Fruit fly (Drosophila melanogaster) whole organism, embryonic: Measurements from ENCODE around the gene CG13676.

Experiments
- Ada2b ChIP-seq: fragments of 200-800 bp; sonication (Bioruptor generic); IDR thresholded peaks from 2 replicates; pipeline ENCODE4 v1.3.6; 2022; ENCODE audit warnings: missing biosample characterization, missing genetic modification characterization
- Atf3 ChIP-seq: fragments of 200-800 bp; sonication (Bioruptor generic); optimal IDR thresholded peaks from 3 replicates; lab custom pipeline; 2016; ENCODE audit warnings: missing biosample characterization, missing genetic modification characterization
- Bteb2 ChIP-seq: fragments of 200-800 bp; sonication (Bioruptor generic); optimal IDR thresholded peaks from 2 replicates; lab custom pipeline; 2016; ENCODE audit warnings: missing biosample characterization, missing genetic modification characterization
- CG10979 ChIP-seq: fragments of 200-800 bp; sonication (Bioruptor generic); optimal IDR thresholded peaks from 2 replicates; lab custom pipeline; 2018; ENCODE audit warnings: missing biosample characterization, mild to moderate bottlenecking, missing genetic modification characterization, moderate library complexity
- CG12299 ChIP-seq: fragments of 200-800 bp; sonication (Bioruptor generic); optimal IDR thresholded peaks from 2 replicates; lab custom pipeline; 2018; ENCODE audit warnings: missing biosample characterization, mild to moderate bottlenecking, missing genetic modification characterization
- CG13624 ChIP-seq: fragments of 200-800 bp; sonication (Bioruptor generic); optimal IDR thresholded peaks from 2 replicates; lab custom pipeline; 2016; ENCODE audit warnings: missing biosample characterization, missing genetic modification characterization
- CG1529 ChIP-seq: fragments of 200-800 bp; sonication (Bioruptor generic); optimal IDR thresholded peaks from 3 replicates; lab custom pipeline; 2018; ENCODE audit warnings: missing biosample characterization, missing genetic modification characterization
- CG15514 ChIP-seq: fragments of 200-800 bp; sonication (Bioruptor generic); optimal IDR thresholded peaks from 3 replicates; lab custom pipeline; 2017; ENCODE audit warnings: missing biosample characterization, missing genetic modification characterization, mild to moderate bottlenecking, moderate library complexity, missing genetic modification reagents
- CG1603 ChIP-seq: fragments of 200-800 bp; sonication (Bioruptor generic); optimal IDR thresholded peaks from 2 replicates; lab custom pipeline; 2019; ENCODE audit warnings: missing biosample characterization, mild to moderate bottlenecking, missing genetic modification characterization, moderate library complexity
- CG16779 ChIP-seq: fragments of 200-800 bp; sonication (Bioruptor generic); IDR thresholded peaks from 2 replicates; pipeline ENCODE4 v1.3.6; 2022; ENCODE audit warnings: missing biosample characterization, missing genetic modification characterization
- CG2116 ChIP-seq: fragments of 200-800 bp; sonication (Bioruptor generic); optimal IDR thresholded peaks from 3 replicates; lab custom pipeline; 2018; ENCODE audit warnings: missing biosample characterization, mild to moderate bottlenecking, missing genetic modification characterization
- CG2120 ChIP-seq: fragments of 200-800 bp; sonication (Bioruptor generic); optimal IDR thresholded peaks from 3 replicates; lab custom pipeline; 2016; ENCODE audit warnings: missing biosample characterization, missing genetic modification characterization
- CG31388 ChIP-seq: fragments of 200-800 bp; sonication (Bioruptor generic); optimal IDR thresholded peaks from 2 replicates; lab custom pipeline; 2016; ENCODE audit warnings: missing biosample characterization, missing genetic modification characterization
- CG31441 ChIP-seq: fragments of 200-800 bp; sonication (Bioruptor generic); IDR thresholded peaks from 2 replicates; pipeline ENCODE4 v1.3.6; 2022; ENCODE audit warnings: missing biosample characterization, missing genetic modification characterization
- CG3163 ChIP-seq: fragments of 200-800 bp; sonication (Bioruptor generic); optimal IDR thresholded peaks from 3 replicates; lab custom pipeline; 2016; ENCODE audit warnings: missing biosample characterization, missing genetic modification characterization
- CG4617 ChIP-seq: fragments of 200-800 bp; sonication (Bioruptor generic); optimal IDR thresholded peaks from 3 replicates; lab custom pipeline; 2016; ENCODE audit warnings: missing biosample characterization, missing genetic modification characterization, borderline replicate concordance
- CG4707 ChIP-seq: fragments of 200-800 bp; sonication (Bioruptor generic); optimal IDR thresholded peaks from 2 replicates; lab custom pipeline; 2018; ENCODE audit warnings: missing biosample characterization, mild to moderate bottlenecking, missing genetic modification characterization, moderate library complexity
- CG8089 ChIP-seq: fragments of 200-800 bp; sonication (Bioruptor generic); optimal IDR thresholded peaks from 3 replicates; lab custom pipeline; 2016; ENCODE audit warnings: missing biosample characterization, missing genetic modification characterization
- CG8944 ChIP-seq: fragments of 200-800 bp; sonication (Bioruptor generic); optimal IDR thresholded peaks from 3 replicates; lab custom pipeline; 2016; ENCODE audit warnings: missing biosample characterization, missing genetic modification characterization
- Dfd ChIP-seq, 2 experiments: fragments of >200 bp; optimal IDR thresholded peaks; 2 replicates each; lab custom pipeline; 2017; ENCODE audit warnings: missing biosample characterization in 2 of 2, missing genetic modification characterization in 2 of 2
- Doc3 ChIP-seq: fragments of 200-800 bp; sonication (Bioruptor generic); IDR thresholded peaks from 3 replicates; pipeline ENCODE4 v1.3.6; 2022; ENCODE audit warnings: missing biosample characterization, missing genetic modification characterization; ENCODE audit not compliant: partially characterized antibody
- H2.0 ChIP-seq: fragments of 200-800 bp; sonication (Bioruptor generic); IDR thresholded peaks from 2 replicates; pipeline ENCODE4 v1.3.6; 2022; ENCODE audit warnings: missing biosample characterization, missing genetic modification characterization
- Hr3 ChIP-seq: fragments of 200-800 bp; sonication (Bioruptor generic); optimal IDR thresholded peaks from 3 replicates; lab custom pipeline; 2016; ENCODE audit warnings: missing biosample characterization, missing genetic modification characterization
- Hr51 ChIP-seq, 2 experiments: fragments of 200-800 bp; sonication (Bioruptor generic); optimal IDR thresholded peaks; 2 replicates in 1 of 2; 3 replicates in 1 of 2; lab custom pipeline; 2016 to 2018; ENCODE audit warnings: missing biosample characterization in 2 of 2, missing genetic modification characterization in 2 of 2, mild to moderate bottlenecking in 1 of 2, moderate library complexity in 1 of 2
- Hr78 ChIP-seq, 2 experiments: fragments of 200-800 bp in 1 of 2; fragments of >200 bp in 1 of 2; sonication (Bioruptor generic) in 1 of 2; optimal IDR thresholded peaks; 2 replicates each; lab custom pipeline; 2017 to 2019; ENCODE audit warnings: missing biosample characterization in 2 of 2, missing genetic modification characterization in 2 of 2, mild to moderate bottlenecking in 1 of 2, moderate library complexity in 1 of 2
- Kr ChIP-seq: fragments of 200-800 bp; sonication (Bioruptor generic); optimal IDR thresholded peaks from 2 replicates; lab custom pipeline; 2017; ENCODE audit warnings: missing biosample characterization, mild to moderate bottlenecking, missing genetic modification characterization
- NC2β ChIP-seq: fragments of 200-800 bp; sonication (Bioruptor generic); optimal IDR thresholded peaks from 2 replicates; lab custom pipeline; 2016; ENCODE audit warnings: missing biosample characterization, missing genetic modification characterization
- Nf-YA ChIP-seq: fragments of 200-800 bp; sonication (Bioruptor generic); IDR thresholded peaks from 2 replicates; pipeline ENCODE4 v1.3.6; 2022; ENCODE audit warnings: missing biosample characterization, missing genetic modification characterization
- Ptx1 ChIP-seq: fragments of 200-800 bp; sonication (Bioruptor generic); IDR thresholded peaks from 2 replicates; pipeline ENCODE4 v1.3.6; 2022; ENCODE audit warnings: missing biosample characterization, missing genetic modification characterization
- Rfx ChIP-seq: fragments of 200-800 bp; sonication (Bioruptor generic); IDR thresholded peaks from 2 replicates; pipeline ENCODE4 v1.3.6; 2022; ENCODE audit warnings: missing biosample characterization, missing genetic modification characterization
- amos ChIP-seq: fragments of 200-800 bp; sonication (Bioruptor generic); IDR thresholded peaks from 2 replicates; pipeline ENCODE4 v1.3.6; 2022; ENCODE audit warnings: missing biosample characterization, missing genetic modification characterization; ENCODE audit not compliant: partially characterized antibody
- bigmax ChIP-seq: fragments of 200-800 bp; sonication (Bioruptor generic); optimal IDR thresholded peaks from 2 replicates; lab custom pipeline; 2018; ENCODE audit warnings: missing biosample characterization, mild to moderate bottlenecking, missing genetic modification characterization
- br ChIP-seq: fragments of >200 bp; optimal IDR thresholded peaks from 2 replicates; lab custom pipeline; 2017
- cad ChIP-seq: fragments of >200 bp; optimal IDR thresholded peaks from 2 replicates; lab custom pipeline; 2017; ENCODE audit warnings: missing biosample characterization, missing genetic modification characterization
- chif ChIP-seq, 2 experiments: fragments of 200-800 bp; sonication (Bioruptor generic); optimal IDR thresholded peaks; 3 replicates each; lab custom pipeline; 2016; ENCODE audit warnings: missing biosample characterization in 2 of 2, missing genetic modification characterization in 2 of 2
- ci ChIP-seq: fragments of 200-800 bp; sonication (Bioruptor generic); IDR thresholded peaks from 3 replicates; pipeline ENCODE4 v1.3.6; 2022; ENCODE audit warnings: missing biosample characterization, missing genetic modification characterization
- crc ChIP-seq: fragments of 200-800 bp; sonication (Bioruptor generic); optimal IDR thresholded peaks from 2 replicates; lab custom pipeline; 2016; ENCODE audit warnings: missing biosample characterization, missing genetic modification characterization
- danr ChIP-seq: fragments of 200-800 bp; sonication (Bioruptor generic); IDR thresholded peaks from 2 replicates; pipeline ENCODE4 v1.3.6; 2022; ENCODE audit warnings: missing biosample characterization, missing genetic modification characterization
- dati ChIP-seq: fragments of 200-800 bp; sonication (Bioruptor generic); IDR thresholded peaks from 2 replicates; pipeline ENCODE4 v1.3.6; 2022; ENCODE audit warnings: missing biosample characterization, missing genetic modification characterization
- dpn ChIP-seq, 2 experiments: fragments of 200-800 bp; sonication (Bioruptor generic); optimal IDR thresholded peaks; 3 replicates each; lab custom pipeline; 2016; ENCODE audit warnings: missing biosample characterization in 2 of 2, missing genetic modification characterization in 2 of 2
- fu2 ChIP-seq: fragments of 200-800 bp; sonication (Bioruptor generic); optimal IDR thresholded peaks from 2 replicates; lab custom pipeline; 2016; ENCODE audit warnings: missing biosample characterization, missing genetic modification characterization
- gt ChIP-seq: fragments of 200-800 bp; sonication (Bioruptor generic); IDR thresholded peaks from 2 replicates; pipeline ENCODE4 v1.3.6; 2022; ENCODE audit warnings: missing biosample characterization, missing genetic modification characterization
- otp ChIP-seq: fragments of 200-800 bp; sonication (Bioruptor generic); IDR thresholded peaks from 3 replicates; pipeline ENCODE4, ENCODE4 v1.3.6; 2022; ENCODE audit warnings: missing biosample characterization, missing genetic modification characterization
- salm ChIP-seq: fragments of 200-800 bp; sonication (Bioruptor generic); optimal IDR thresholded peaks from 2 replicates; lab custom pipeline; 2018; ENCODE audit warnings: missing biosample characterization, mild to moderate bottlenecking, missing genetic modification characterization
- so ChIP-seq: fragments of 200-800 bp; sonication (Bioruptor generic); IDR thresholded peaks from 3 replicates; pipeline ENCODE4 v1.3.6; 2022; ENCODE audit warnings: missing biosample characterization, missing genetic modification characterization
- tll ChIP-seq, 2 experiments: fragments of 200-800 bp in 1 of 2; fragments of >200 bp in 1 of 2; sonication (Bioruptor generic) in 1 of 2; optimal IDR thresholded peaks; 2 replicates each; lab custom pipeline; 2017 to 2019; ENCODE audit warnings: missing biosample characterization in 2 of 2, missing genetic modification characterization in 2 of 2, mild to moderate bottlenecking in 1 of 2, moderate library complexity in 1 of 2
- tna ChIP-seq: fragments of 200-800 bp; sonication (Bioruptor generic); IDR thresholded peaks from 2 replicates; pipeline ENCODE4 v1.3.6; 2022; ENCODE audit warnings: missing biosample characterization, missing genetic modification characterization; ENCODE audit not compliant: partially characterized antibody
- tup ChIP-seq: fragments of 200-800 bp; sonication (Bioruptor generic); optimal IDR thresholded peaks from 2 replicates; lab custom pipeline; 2016; ENCODE audit warnings: missing biosample characterization, mild to moderate bottlenecking, missing genetic modification characterization, moderate library complexity
- yki ChIP-seq: fragments of >200 bp; optimal IDR thresholded peaks from 3 replicates; lab custom pipeline; 2018
- zen2 ChIP-seq: fragments of 200-800 bp; sonication (Bioruptor generic); IDR thresholded peaks from 3 replicates; pipeline ENCODE4 v1.3.6; 2022; ENCODE audit warnings: missing biosample characterization, missing genetic modification characterization; ENCODE audit not compliant: partially characterized antibody

Gene CG13676

DNA sequence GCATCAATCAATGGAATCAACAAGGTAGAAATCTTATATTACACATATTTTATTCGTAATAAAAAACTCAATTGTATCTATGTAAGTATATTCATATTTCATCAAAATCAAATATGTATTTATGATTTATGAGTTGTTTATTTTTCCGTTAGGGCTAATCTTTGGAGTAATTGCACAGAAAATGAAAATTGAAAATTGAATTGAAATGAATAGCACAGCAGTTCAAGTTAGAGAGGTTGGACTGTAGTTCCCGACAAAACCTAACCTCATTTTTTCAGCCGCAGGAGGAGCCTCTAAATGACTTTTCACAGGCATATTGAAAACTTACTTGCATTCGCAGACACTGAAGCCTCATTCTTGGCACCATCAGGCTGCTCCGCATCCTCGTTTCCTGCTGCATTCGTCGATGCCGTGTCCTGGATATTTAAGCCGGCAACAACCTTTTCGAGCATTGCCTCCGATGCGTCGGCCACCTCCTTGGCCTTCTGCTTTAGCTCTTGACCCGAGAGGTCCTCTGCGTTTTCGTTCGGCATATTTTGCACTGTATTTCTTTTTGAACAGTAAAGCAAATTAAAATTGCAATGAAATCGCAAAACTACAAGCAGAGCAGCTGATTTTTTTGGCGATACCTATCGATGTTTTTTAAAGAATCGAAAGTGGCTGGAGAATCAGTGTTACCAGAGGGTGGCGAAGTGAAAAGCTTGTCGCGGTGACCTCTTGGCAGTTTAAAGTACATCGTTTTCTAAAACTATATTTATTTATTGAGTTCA lies 26.4 kb upstream of the CG13676 start, which contains the start of gene Nmt (continued):
- TF ChIP-seq otp = no peak
- no peak for TF ChIP-seq CG16779
- peak in 1 of 2 experiments; percentile 18 for TF ChIP-seq Hr78 (GFP tag; optimal IDR thresholded peaks at IDR 0.05; lab: Kevin White, UChicago)
- TF ChIP-seq CG31388 (GFP tag; lab: Kevin White, UChicago) = no peak
- no peak for TF ChIP-seq tup (GFP tag; lab: Kevin White, UChicago)
- peak; percentile 39 for TF ChIP-seq CG15514 (GFP tag; lab: Kevin White, UChicago)
- no peak for TF ChIP-seq NC2β (GFP tag; lab: Kevin White, UChicago)
- no peak for TF ChIP-seq salm (tag; lab: Kevin White, UChicago)
- no peak for TF ChIP-seq chif (GFP tag; optimal IDR thresholded peaks at IDR 0.05; lab: Kevin White, UChicago)
- TF ChIP-seq tll (GFP tag; optimal IDR thresholded peaks at IDR 0.05; lab: Kevin White, UChicago) = no peak
- TF ChIP-seq Nf-YA (GFP tag; lab: Robert Waterston, UW) = no peak
- TF ChIP-seq amos = peak; percentile 85
- no peak for TF ChIP-seq CG12299 (tag; lab: Kevin White, UChicago)
- no peak for TF ChIP-seq so
- TF ChIP-seq zen2 (GFP tag; lab: Robert Waterston, UW) = peak; percentile 80
- TF ChIP-seq Atf3 (GFP tag; lab: Kevin White, UChicago) = no peak
- no peak for TF ChIP-seq yki (lab: Kevin White, UChicago)
- TF ChIP-seq Rfx (GFP tag; lab: Robert Waterston, UW) = no peak
- no peak for TF ChIP-seq Ptx1 (GFP tag; lab: Robert Waterston, UW)
- no peak for TF ChIP-seq gt
- TF ChIP-seq CG13624 (GFP tag; lab: Kevin White, UChicago) = no peak
- no peak for TF ChIP-seq crc (GFP tag; lab: Kevin White, UChicago)
- no peak for TF ChIP-seq CG31441 (GFP tag; lab: Robert Waterston, UW)
- TF ChIP-seq danr (GFP tag; lab: Robert Waterston, UW) = no peak
- no peak for TF ChIP-seq CG10979
- no peak for TF ChIP-seq Kr (GFP tag; lab: Kevin White, UChicago)
- TF ChIP-seq ci = peak; percentile 64; the same call in 1 of the 3 replicates
- no peak for TF ChIP-seq br (lab: Kevin White, UChicago)
- TF ChIP-seq Hr51 (GFP tag; optimal IDR thresholded peaks at IDR 0.05; lab: Kevin White, UChicago) = no peak
- no peak for TF ChIP-seq CG4707 (GFP tag; lab: Kevin White, UChicago)
- TF ChIP-seq CG8089 (GFP tag; lab: Kevin White, UChicago) = no peak
- TF ChIP-seq CG1529 (GFP tag; lab: Kevin White, UChicago) = no peak
- TF ChIP-seq dpn (GFP tag; optimal IDR thresholded peaks at IDR 0.05; lab: Kevin White, UChicago) = peak in 1 of 2 experiments; percentile 26
- TF ChIP-seq CG1603 (tag; lab: Kevin White, UChicago) = peak; percentile 33
- peak; percentile 20 for TF ChIP-seq CG4617 (GFP tag; lab: Kevin White, UChicago)
- no peak for TF ChIP-seq Dfd (GFP tag; optimal IDR thresholded peaks at IDR 0.05; lab: Kevin White, UChicago)
- no peak for TF ChIP-seq CG3163 (GFP tag; lab: Kevin White, UChicago)
- TF ChIP-seq fu2 = no peak
- TF ChIP-seq CG2116 (GFP tag; lab: Kevin White, UChicago) = peak; percentile 11
- no peak for TF ChIP-seq cad (GFP tag; lab: Kevin White, UChicago)
- no peak for TF ChIP-seq Bteb2 (GFP tag; lab: Kevin White, UChicago)
- TF ChIP-seq bigmax (GFP tag; lab: Kevin White, UChicago) = peak; percentile 96
- peak; percentile 67 for TF ChIP-seq CG2120 (GFP tag; lab: Kevin White, UChicago)
- 0 out of 2 replicates have a peak, but pooled peaks have one; percentile 36 for TF ChIP-seq Ada2b (GFP tag; lab: Robert Waterston, UW)
- TF ChIP-seq tna = peak; percentile 53; the same call in 1 of the 2 replicates
- no peak for TF ChIP-seq dati (GFP tag; lab: Robert Waterston, UW)
- TF ChIP-seq Hr3 (GFP tag; lab: Kevin White, UChicago) = no peak
- TF ChIP-seq Doc3 = peak; percentile 67
- no peak for TF ChIP-seq CG8944
- peak; percentile 64; the same call in 1 of the 2 replicates for TF ChIP-seq H2.0
